Fruit fly (Drosophila melanogaster): ENCODE measurements around the gene Liprin-alpha.

Gene Liprin-alpha

dm6 chr2L:6698387-6698786, 25.3 kb upstream of the Liprin-alpha start:
- TF ChIP-seq Abd-B (GFP tag; optimal IDR thresholded peaks at IDR 0.05) (no peak), jim (GFP tag; optimal IDR thresholded peaks at IDR 0.05) (no peak), dmrt93B (GFP tag; optimal IDR thresholded peaks at IDR 0.05) (peak; percentile 31), foxo (GFP tag; optimal IDR thresholded peaks at IDR 0.05) (peak in 1 of 2 experiments; percentile 59), CrebA (GFP tag; optimal IDR thresholded peaks at IDR 0.05; ENCODE audit: borderline replicate concordance) (no peak), Dif (GFP tag; optimal IDR thresholded peaks at IDR 0.05; ENCODE audit: partially characterized antibody) (no peak), brk (GFP tag; optimal IDR thresholded peaks at IDR 0.05) (no peak), Hr78 (GFP tag; optimal IDR thresholded peaks at IDR 0.05) (no peak), sv (GFP tag; optimal IDR thresholded peaks at IDR 0.05) (no peak), dl (GFP tag; optimal IDR thresholded peaks at IDR 0.05; ENCODE audit: insufficient read depth in 1 of 2, partially characterized antibody in 2 of 2) (no peak), Vsx2 (GFP tag; optimal IDR thresholded peaks at IDR 0.05; ENCODE audit: partially characterized antibody) (no peak), ey (GFP tag; optimal IDR thresholded peaks at IDR 0.05) (peak; percentile 63), Rel (GFP tag; optimal IDR thresholded peaks at IDR 0.05) (no peak), Rel (tag; optimal IDR thresholded peaks at IDR 0.05) (no peak), dsf (GFP tag; optimal IDR thresholded peaks at IDR 0.05; ENCODE audit: borderline replicate concordance) (no peak), woc (GFP tag; optimal IDR thresholded peaks at IDR 0.05) (no peak), Hnf4 (GFP tag; optimal IDR thresholded peaks at IDR 0.05) (peak; percentile 48), pan (optimal IDR thresholded peaks at IDR 0.05) (no peak), OdsH (GFP tag; optimal IDR thresholded peaks at IDR 0.05) (peak; percentile 60), h (GFP tag; optimal IDR thresholded peaks at IDR 0.05) (peak; percentile 63), CG9705 (GFP tag; optimal IDR thresholded peaks at IDR 0.05) (no peak), usp (GFP tag; optimal IDR thresholded peaks at IDR 0.05) (no peak), Myc (optimal IDR thresholded peaks at IDR 0.05) (no peak), fru (GFP tag; optimal IDR thresholded peaks at IDR 0.05) (peak; percentile 71), psq (GFP tag; optimal IDR thresholded peaks at IDR 0.05) (peak; percentile 51), Jra (GFP tag; optimal IDR thresholded peaks at IDR 0.05) (no peak), sage (GFP tag; optimal IDR thresholded peaks at IDR 0.05) (no peak), rgr (GFP tag; optimal IDR thresholded peaks at IDR 0.05) (peak; percentile 66), N (GFP tag; optimal IDR thresholded peaks at IDR 0.05) (no peak), CG32264 (GFP tag; optimal IDR thresholded peaks at IDR 0.05) (peak; percentile 14), Sp1 (GFP tag; optimal IDR thresholded peaks at IDR 0.05) (peak; percentile 52), HLH106 (tag; optimal IDR thresholded peaks at IDR 0.05) (peak; percentile 68), br (GFP tag; optimal IDR thresholded peaks at IDR 0.05) (peak; percentile 70), lola (GFP tag; optimal IDR thresholded peaks at IDR 0.05) (no peak), GATAd (GFP tag; optimal IDR thresholded peaks at IDR 0.05) (no peak), Hr83 (GFP tag; optimal IDR thresholded peaks at IDR 0.05; ENCODE audit: poor library complexity, severe bottlenecking) (no peak), tai (GFP tag; optimal IDR thresholded peaks at IDR 0.05) (no peak), Mio (GFP tag; optimal IDR thresholded peaks at IDR 0.05) (no peak), Dfd (GFP tag; optimal IDR thresholded peaks at IDR 0.05) (no peak)

dm6 chr2L:6700742-6701141, 23.0 kb upstream of the Liprin-alpha start:
- TF ChIP-seq ey (GFP tag; optimal IDR thresholded peaks at IDR 0.05) (no peak), CrebA (GFP tag; optimal IDR thresholded peaks at IDR 0.05; ENCODE audit: borderline replicate concordance) (no peak), Jra (GFP tag; optimal IDR thresholded peaks at IDR 0.05) (no peak), Dif (GFP tag; optimal IDR thresholded peaks at IDR 0.05; ENCODE audit: partially characterized antibody) (no peak), Rel (GFP tag; optimal IDR thresholded peaks at IDR 0.05) (no peak), Rel (tag; optimal IDR thresholded peaks at IDR 0.05) (no peak), dmrt93B (GFP tag; optimal IDR thresholded peaks at IDR 0.05) (no peak), fru (GFP tag; optimal IDR thresholded peaks at IDR 0.05) (no peak)
